Worm (Caenorhabditis elegans) whole organism, midembryonic: ENCODE measurements around the gene B0361.11.

Source experiments
- T22C8.4 ChIP-seq: fragments of 200-800 bp; sonication (Bioruptor generic); IDR thresholded peaks from 2 replicates; pipeline ENCODE4 v1.3.6; 2022; ENCODE audit warnings: missing genetic modification characterization, missing compliant biosample characterization
- cog-1 ChIP-seq: sonication (generic microtip); optimal IDR thresholded peaks from 2 replicates; lab custom pipeline; 2016; ENCODE audit warnings: missing genetic modification characterization, missing compliant biosample characterization
- flt-1 ChIP-seq: fragments of 200-800 bp; sonication (Bioruptor generic); IDR thresholded peaks from 2 replicates; pipeline ENCODE4 v1.3.6; 2022; ENCODE audit warnings: missing genetic modification characterization, missing compliant biosample characterization
- klf-2 ChIP-seq: fragments of 200-800 bp; sonication (Bioruptor generic); conservative IDR thresholded peaks from 2 replicates; pipeline ENCODE4 v1.3.6; 2022; ENCODE audit warnings: missing genetic modification reagents, missing genetic modification characterization, missing compliant biosample characterization
- med-1 ChIP-seq: sonication (generic microtip); optimal IDR thresholded peaks from 2 replicates; lab custom pipeline; 2017; ENCODE audit warnings: missing genetic modification characterization, mild to moderate bottlenecking, missing compliant biosample characterization, antibody characterized with exemption, missing genetic modification reagents; ENCODE audit not compliant: insufficient read depth
- ref-1 ChIP-seq: fragments of 200-800 bp; sonication (Bioruptor generic); conservative IDR thresholded peaks from 2 replicates; pipeline ENCODE4 v1.3.6; 2022; ENCODE audit warnings: missing genetic modification reagents, missing genetic modification characterization, missing compliant biosample characterization
- tab-1 ChIP-seq: fragments of 200-800 bp; sonication (Bioruptor generic); IDR thresholded peaks from 2 replicates; pipeline ENCODE4 v1.3.6; 2022; ENCODE audit warnings: missing genetic modification characterization, missing compliant biosample characterization
- ztf-23 ChIP-seq: fragments of 200-800 bp; sonication (Bioruptor generic); IDR thresholded peaks from 2 replicates; pipeline ENCODE4 v1.3.6; 2022; ENCODE audit warnings: missing genetic modification reagents, missing genetic modification characterization, missing compliant biosample characterization
- ztf-29 ChIP-seq: fragments of 200-800 bp; sonication (Bioruptor generic); IDR thresholded peaks from 2 replicates; pipeline ENCODE4 v1.3.6; 2022; ENCODE audit warnings: missing genetic modification reagents, missing genetic modification characterization, missing compliant biosample characterization

Gene B0361.11

ce11 chrIII:7278491-7278890 is 1.1 kb downstream of the B0361.11 start:
- no peak for TF ChIP-seq med-1
- no peak for TF ChIP-seq ztf-23 (GFP tag; lab: Robert Waterston, UW)
- TF ChIP-seq flt-1 (GFP tag; lab: Robert Waterston, UW) = no peak
- TF ChIP-seq ztf-29 (GFP tag; lab: Robert Waterston, UW) = no peak
- no peak for TF ChIP-seq klf-2 (GFP tag; lab: Robert Waterston, UW)
- TF ChIP-seq ref-1 (GFP tag; lab: Robert Waterston, UW) = no peak
- no peak for TF ChIP-seq cog-1 (tag; lab: Kevin White, UChicago)
- TF ChIP-seq tab-1 = no peak
- no peak for TF ChIP-seq T22C8.4 (GFP tag; lab: Robert Waterston, UW)

DNA sequence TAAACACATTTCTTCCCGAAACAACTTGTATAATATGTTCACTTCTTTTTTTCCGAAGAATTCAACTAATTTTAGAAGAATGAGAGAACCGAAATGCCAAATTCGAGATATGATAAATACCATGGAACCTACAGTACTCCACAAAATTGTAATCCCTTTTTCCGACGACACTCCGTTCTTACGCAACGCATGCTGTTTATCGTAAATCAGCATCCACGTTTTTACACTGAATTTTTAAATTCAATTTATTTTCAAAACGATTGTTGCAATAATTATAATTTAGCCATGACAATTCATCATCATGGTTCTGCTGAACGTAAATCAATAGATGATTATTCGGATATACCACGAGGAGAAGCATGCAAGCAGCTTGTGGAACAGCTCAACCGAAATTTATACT is 3.8 kb downstream of the B0361.11 start, which contains the start of gene B0361.3:
Gene B0361.3, plus strand, starts transcription at position 284 of the 400 bp plus-strand sequence.
- TF ChIP-seq flt-1 (GFP tag; lab: Robert Waterston, UW) = no peak
- TF ChIP-seq ref-1 (GFP tag; lab: Robert Waterston, UW) = no peak
- no peak for TF ChIP-seq klf-2 (GFP tag; lab: Robert Waterston, UW)
- no peak for TF ChIP-seq tab-1
- no peak for TF ChIP-seq ztf-29 (GFP tag; lab: Robert Waterston, UW)
- no peak for TF ChIP-seq ztf-23 (GFP tag; lab: Robert Waterston, UW)
- TF ChIP-seq cog-1 (tag; lab: Kevin White, UChicago) = no peak
- TF ChIP-seq med-1 = no peak
- TF ChIP-seq T22C8.4 (GFP tag; lab: Robert Waterston, UW) = no peak

- TF ChIP-seq tab-1 = no peak
- TF ChIP-seq ztf-23 (GFP tag; lab: Robert Waterston, UW) = no peak
- TF ChIP-seq flt-1 (GFP tag; lab: Robert Waterston, UW) = no peak
- TF ChIP-seq ref-1 (GFP tag; lab: Robert Waterston, UW) = no peak
- TF ChIP-seq cog-1 (tag; lab: Kevin White, UChicago) = no peak
These were observed 8.4 kb downstream of the B0361.11 start, which contains the start of gene pho-5 for ce11 chrIII:7285783-7286182. Gene pho-5, minus strand, starts transcription at chrIII:7285883.

ce11 chrIII:7287503-7287902 is 10.1 kb downstream of the B0361.11 start, which contains the start of gene ykt-6:
Gene ykt-6, minus strand, starts transcription at chrIII:7287603.
- TF ChIP-seq T22C8.4 (GFP tag; lab: Robert Waterston, UW) (no peak), ztf-29 (GFP tag; lab: Robert Waterston, UW) (no peak), med-1 (no peak), klf-2 (GFP tag; lab: Robert Waterston, UW) (no peak), cog-1 (tag; lab: Kevin White, UChicago) (no peak), tab-1 (no peak), ref-1 (GFP tag; lab: Robert Waterston, UW) (no peak), flt-1 (GFP tag; lab: Robert Waterston, UW) (no peak), ztf-23 (GFP tag; lab: Robert Waterston, UW) (no peak)

DNA sequence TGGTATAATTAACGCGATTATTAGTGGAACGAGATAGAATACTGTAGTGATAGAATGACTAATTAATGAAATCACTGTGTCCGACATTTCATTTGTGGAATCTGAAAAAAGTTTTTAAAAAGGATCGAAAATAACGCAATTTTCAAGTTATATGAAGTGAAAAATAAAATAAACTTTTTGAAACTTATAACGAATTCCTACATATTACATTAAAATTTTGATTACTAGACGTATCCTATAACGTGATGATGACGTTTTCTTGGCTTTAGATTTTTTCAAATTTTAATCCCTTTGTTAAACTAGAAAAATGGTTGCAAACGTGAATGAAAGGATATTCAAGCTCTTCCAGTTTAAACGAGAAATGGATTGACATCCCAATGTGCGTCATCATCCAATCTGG is 13.1 kb downstream of the B0361.11 start, which contains the start of gene algn-11:
Gene algn-11, minus strand, starts transcription at position 101 of the 400 bp plus-strand sequence.
- TF ChIP-seq klf-2 (GFP tag; lab: Robert Waterston, UW) = no peak
- TF ChIP-seq ztf-29 (GFP tag; lab: Robert Waterston, UW) = no peak
- TF ChIP-seq ref-1 (GFP tag; lab: Robert Waterston, UW) = no peak
- TF ChIP-seq tab-1 = no peak
- no peak for TF ChIP-seq med-1
- no peak for TF ChIP-seq ztf-23 (GFP tag; lab: Robert Waterston, UW)
- TF ChIP-seq flt-1 (GFP tag; lab: Robert Waterston, UW) = no peak
- TF ChIP-seq cog-1 (tag; lab: Kevin White, UChicago) = no peak
- TF ChIP-seq T22C8.4 (GFP tag; lab: Robert Waterston, UW) = no peak

DNA sequence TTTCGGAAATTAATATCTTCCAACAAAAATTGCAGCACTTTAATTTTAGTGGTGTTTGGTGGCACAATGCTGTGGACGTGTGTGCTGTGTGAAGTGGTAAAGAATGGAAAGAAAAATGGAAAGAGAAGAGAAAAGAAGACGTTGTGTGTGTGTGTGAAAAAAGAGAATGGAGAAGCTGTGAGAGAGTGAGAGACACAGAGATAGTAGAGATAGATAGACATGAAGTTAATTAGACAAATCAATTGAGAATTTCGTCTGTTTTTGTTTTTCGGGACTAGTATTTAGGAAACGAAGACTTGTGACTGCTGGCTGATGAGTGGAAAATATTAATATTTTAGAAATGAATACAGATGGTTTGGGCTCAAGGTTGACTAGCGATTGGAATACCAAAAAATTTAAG is 13.8 kb downstream of the B0361.11 start:
- TF ChIP-seq ztf-23 (GFP tag; lab: Robert Waterston, UW) (no peak), flt-1 (GFP tag; lab: Robert Waterston, UW) (no peak), klf-2 (GFP tag; lab: Robert Waterston, UW) (no peak)

- TF ChIP-seq ztf-29 (GFP tag; lab: Robert Waterston, UW) = no peak
- TF ChIP-seq ztf-23 (GFP tag; lab: Robert Waterston, UW) = no peak
- TF ChIP-seq med-1 = no peak
- TF ChIP-seq ref-1 (GFP tag; lab: Robert Waterston, UW) = no peak
- TF ChIP-seq flt-1 (GFP tag; lab: Robert Waterston, UW) = no peak
- TF ChIP-seq T22C8.4 (GFP tag; lab: Robert Waterston, UW) = no peak
These were observed 15.2 kb downstream of the B0361.11 start for ce11 chrIII:7292569-7292968.

- TF ChIP-seq klf-2 (GFP tag; lab: Robert Waterston, UW) (no peak), cog-1 (tag; lab: Kevin White, UChicago) (no peak), tab-1 (no peak), ztf-29 (GFP tag; lab: Robert Waterston, UW) (no peak), ztf-23 (GFP tag; lab: Robert Waterston, UW) (no peak), flt-1 (GFP tag; lab: Robert Waterston, UW) (no peak), med-1 (no peak), T22C8.4 (GFP tag; lab: Robert Waterston, UW) (no peak), ref-1 (GFP tag; lab: Robert Waterston, UW) (no peak)
These were observed 15.8 kb downstream of the B0361.11 start, which contains the start of gene cwf-19L2 for ce11 chrIII:7293075-7293684. Gene cwf-19L2, plus strand, starts transcription at chrIII:7293634.

DNA sequence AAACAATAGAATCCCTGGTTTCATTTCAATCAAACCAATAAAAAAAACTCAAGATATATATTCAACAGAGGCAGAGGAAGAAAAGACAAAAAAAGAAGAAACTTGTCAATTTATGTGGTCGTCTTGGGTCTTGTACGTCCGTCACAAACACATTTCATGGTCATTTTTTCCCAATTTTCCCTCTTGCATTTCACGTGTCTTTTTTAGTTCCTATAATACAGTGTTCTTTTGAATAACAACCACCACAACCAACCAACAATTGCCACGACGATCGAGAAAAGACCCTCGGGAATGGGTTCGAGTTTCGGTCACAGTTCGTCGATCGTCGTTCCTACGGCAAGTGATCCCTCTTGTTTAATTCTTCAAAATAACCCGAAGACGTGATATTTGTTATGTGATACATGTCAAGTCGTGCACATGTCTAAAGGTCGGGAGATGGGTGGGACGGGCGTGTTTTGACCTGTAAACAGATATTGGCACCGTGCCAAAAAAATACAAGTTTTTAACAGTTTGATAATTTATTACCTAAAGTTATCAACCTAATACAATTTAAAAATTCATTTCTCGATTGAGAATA is 18.8 kb downstream of the B0361.11 start:
- TF ChIP-seq klf-2 (GFP tag; lab: Robert Waterston, UW) (no peak), flt-1 (GFP tag; lab: Robert Waterston, UW) (no peak), med-1 (no peak)
